Worm (Caenorhabditis elegans) whole organism, L1 larva: ENCODE results near the gene nlp-46.

Source experiments
- C04F5.9 ChIP-seq: sonication (generic microtip); optimal IDR thresholded peaks from 2 replicates; lab custom pipeline; 2016; ENCODE audit warnings: missing genetic modification characterization, missing compliant biosample characterization
- C34B4.2 ChIP-seq: sonication (generic microtip); optimal IDR thresholded peaks from 2 replicates; lab custom pipeline; 2017; ENCODE audit warnings: mild to moderate bottlenecking, missing genetic modification characterization, missing compliant biosample characterization
- F16B12.6 ChIP-seq: fragments of 150-350 bp; optimal IDR thresholded peaks from 2 replicates; lab custom pipeline; 2014; ENCODE audit warnings: missing biosample characterization, missing genetic modification characterization
- aha-1 ChIP-seq: fragments of 150-350 bp; optimal IDR thresholded peaks from 2 replicates; lab custom pipeline; 2014; ENCODE audit warnings: missing biosample characterization, missing genetic modification characterization
- aly-2 ChIP-seq: fragments of 150-350 bp; optimal IDR thresholded peaks from 2 replicates; lab custom pipeline; 2014; ENCODE audit warnings: missing biosample characterization, missing genetic modification characterization
- ama-1 ChIP-seq: fragments of 150-350 bp; optimal IDR thresholded peaks from 2 replicates; lab custom pipeline; 2014
- ceh-63 ChIP-seq: fragments of 200-800 bp; sonication (Bioruptor generic); optimal IDR thresholded peaks from 2 replicates; lab custom pipeline; 2018; ENCODE audit warnings: mild to moderate bottlenecking, missing genetic modification characterization, missing compliant biosample characterization
- ceh-8 ChIP-seq: fragments of 200-800 bp; sonication (Bioruptor generic); optimal IDR thresholded peaks from 2 replicates; lab custom pipeline; 2018; ENCODE audit warnings: mild to moderate bottlenecking, missing genetic modification characterization, moderate library complexity, missing compliant biosample characterization
- ceh-82 ChIP-seq, 3 experiments: fragments of 150-350 bp in 1 of 3; sonication (generic microtip) in 2 of 3; optimal IDR thresholded peaks; 2 replicates each; lab custom pipeline; 2014 to 2017; ENCODE audit warnings: missing biosample characterization in 3 of 3, missing genetic modification characterization in 3 of 3
- ceh-88 ChIP-seq: fragments of 200-800 bp; sonication (Bioruptor generic); IDR thresholded peaks from 2 replicates; pipeline ENCODE4 v1.3.6; 2022; ENCODE audit warnings: missing genetic modification characterization, missing compliant biosample characterization
- ceh-90 ChIP-seq: sonication (generic microtip); optimal IDR thresholded peaks from 2 replicates; lab custom pipeline; 2016; ENCODE audit warnings: missing genetic modification characterization, missing compliant biosample characterization
- ces-1 ChIP-seq: fragments of 150-350 bp; optimal IDR thresholded peaks from 2 replicates; lab custom pipeline; 2014; ENCODE audit warnings: missing biosample characterization, missing genetic modification reagents, missing genetic modification characterization
- dpl-1 ChIP-seq, 3 experiments: fragments of 150-350 bp in 2 of 3; sonication (generic microtip) in 1 of 3; optimal IDR thresholded peaks; 2 replicates each; lab custom pipeline; 2014 to 2017; ENCODE audit warnings: missing biosample characterization in 3 of 3, missing genetic modification characterization in 3 of 3, missing genetic modification reagents in 3 of 3
- efl-1 ChIP-seq, 4 experiments: fragments of 150-350 bp; optimal IDR thresholded peaks in 3 of 4; peaks in 1 of 4; 1 replicate in 1 of 4; 2 replicates in 3 of 4; lab custom pipeline; 2014; ENCODE audit warnings: missing biosample characterization in 2 of 4, missing genetic modification characterization in 2 of 4, missing genetic modification reagents in 2 of 4
- efl-3 ChIP-seq: fragments of 200-800 bp; sonication (Bioruptor generic); optimal IDR thresholded peaks from 2 replicates; lab custom pipeline; 2018; ENCODE audit warnings: mild to moderate bottlenecking, missing genetic modification characterization, missing compliant biosample characterization
- egl-13 ChIP-seq: sonication (generic microtip); optimal IDR thresholded peaks from 2 replicates; lab custom pipeline; 2016; ENCODE audit warnings: missing genotype, missing genetic modification reagents, missing genetic modification characterization, missing compliant biosample characterization
- egl-27 ChIP-seq, 2 experiments: fragments of 150-350 bp in 1 of 2; sonication (generic microtip); optimal IDR thresholded peaks; 3 replicates each; lab custom pipeline; 2017 to 2018; ENCODE audit warnings: missing biosample characterization in 2 of 2, missing genetic modification characterization in 2 of 2, missing genetic modification reagents in 2 of 2
- elt-2 ChIP-seq: sonication (generic microtip); optimal IDR thresholded peaks from 2 replicates; lab custom pipeline; 2016; ENCODE audit warnings: missing genetic modification characterization, mild to moderate bottlenecking, inconsistent platforms, missing compliant biosample characterization, missing genetic modification reagents
- elt-3 ChIP-seq, 6 experiments: fragments of 150-350 bp in 1 of 6; sonication (generic microtip); optimal IDR thresholded peaks; 2 replicates each; lab custom pipeline; 2017 to 2018; ENCODE audit warnings: missing biosample characterization in 6 of 6, missing genetic modification characterization in 6 of 6, inconsistent platforms in 1 of 6
- ets-5 ChIP-seq: fragments of 200-800 bp; sonication (Bioruptor generic); IDR thresholded peaks from 2 replicates; pipeline ENCODE4 v1.3.6; 2022; ENCODE audit warnings: missing genetic modification characterization, missing compliant biosample characterization
- fkh-4 ChIP-seq: sonication (generic microtip); optimal IDR thresholded peaks from 2 replicates; lab custom pipeline; 2016; ENCODE audit warnings: missing compliant biosample characterization, missing genetic modification characterization, borderline replicate concordance
- fkh-8 ChIP-seq: sonication (generic microtip); optimal IDR thresholded peaks from 2 replicates; lab custom pipeline; 2016; ENCODE audit warnings: mild to moderate bottlenecking, missing genetic modification characterization, missing compliant biosample characterization
- fos-1 ChIP-seq: fragments of 150-350 bp; optimal IDR thresholded peaks from 2 replicates; lab custom pipeline; 2014; ENCODE audit warnings: missing biosample characterization, missing genetic modification characterization
- hlh-17 ChIP-seq: fragments of 200-800 bp; sonication (Bioruptor generic); optimal IDR thresholded peaks from 2 replicates; lab custom pipeline; 2018; ENCODE audit warnings: missing genetic modification characterization, mild to moderate bottlenecking, missing compliant biosample characterization, moderate library complexity, borderline replicate concordance
- hlh-4 ChIP-seq: sonication (generic microtip); optimal IDR thresholded peaks from 2 replicates; lab custom pipeline; 2016; ENCODE audit warnings: mild to moderate bottlenecking, missing genetic modification characterization, missing compliant biosample characterization
- hpl-2 ChIP-seq: fragments of 150-350 bp; optimal IDR thresholded peaks from 2 replicates; lab custom pipeline; 2014; ENCODE audit warnings: missing biosample characterization, missing genetic modification reagents, missing genetic modification characterization
- isw-1 ChIP-seq: fragments of 200-800 bp; sonication (Bioruptor generic); IDR thresholded peaks from 2 replicates; pipeline ENCODE4 v1.3.6; 2022; ENCODE audit warnings: missing genetic modification characterization, missing compliant biosample characterization
- jun-1 ChIP-seq: fragments of 150-350 bp; optimal IDR thresholded peaks from 2 replicates; lab custom pipeline; 2014; ENCODE audit warnings: missing biosample characterization, missing genetic modification reagents, missing genetic modification characterization
- lin-15B ChIP-seq: fragments of 150-350 bp; sonication (generic microtip); optimal IDR thresholded peaks from 3 replicates; lab custom pipeline; 2014; ENCODE audit warnings: missing biosample characterization, missing genetic modification characterization
- lin-35 ChIP-seq, 2 experiments: fragments of 150-350 bp; optimal IDR thresholded peaks; 2 replicates each; lab custom pipeline; 2014; ENCODE audit warnings: missing biosample characterization in 2 of 2, missing genetic modification characterization in 2 of 2, missing genetic modification reagents in 2 of 2
- lin-39 ChIP-seq: fragments of 150-350 bp; optimal IDR thresholded peaks from 2 replicates; lab custom pipeline; 2014; ENCODE audit warnings: missing biosample characterization, missing genetic modification reagents, missing genetic modification characterization
- lsy-2 ChIP-seq, 2 experiments: fragments of 150-350 bp; optimal IDR thresholded peaks; 2 replicates each; lab custom pipeline; 2014; ENCODE audit warnings: missing biosample characterization in 2 of 2, missing genetic modification characterization in 2 of 2
- mab-9 ChIP-seq: fragments of 200-800 bp; sonication (Bioruptor generic); IDR thresholded peaks from 2 replicates; pipeline ENCODE4 v1.3.6; 2022; ENCODE audit warnings: missing genetic modification reagents, missing genetic modification characterization, missing compliant biosample characterization
- mdl-1 ChIP-seq, 2 experiments: fragments of 150-350 bp; optimal IDR thresholded peaks; 2 replicates each; lab custom pipeline; 2014 to 2017; ENCODE audit warnings: missing biosample characterization in 2 of 2, missing genetic modification characterization in 2 of 2, inconsistent platforms in 1 of 2
- nhr-11 ChIP-seq: fragments of 150-350 bp; optimal IDR thresholded peaks from 2 replicates; lab custom pipeline; 2014; ENCODE audit warnings: missing biosample characterization, missing genetic modification characterization
- nhr-12 ChIP-seq: sonication (generic microtip); optimal IDR thresholded peaks from 2 replicates; lab custom pipeline; 2017; ENCODE audit warnings: missing biosample characterization, missing genetic modification characterization
- nhr-19 ChIP-seq: fragments of 200-800 bp; sonication (Bioruptor generic); conservative IDR thresholded peaks from 2 replicates; pipeline ENCODE4 v1.3.6; 2022; ENCODE audit warnings: missing genetic modification characterization, missing compliant biosample characterization
- nhr-20 ChIP-seq: sonication (generic microtip); optimal IDR thresholded peaks from 2 replicates; lab custom pipeline; 2016; ENCODE audit warnings: mild to moderate bottlenecking, missing genetic modification characterization, missing compliant biosample characterization
- nhr-237 ChIP-seq: fragments of 150-350 bp; optimal IDR thresholded peaks from 2 replicates; lab custom pipeline; 2014; ENCODE audit warnings: missing biosample characterization, missing genetic modification characterization
- nhr-71 ChIP-seq: sonication (generic microtip); optimal IDR thresholded peaks from 2 replicates; lab custom pipeline; 2016; ENCODE audit warnings: mild to moderate bottlenecking, missing genetic modification characterization, moderate library complexity, missing compliant biosample characterization
- nhr-77 ChIP-seq: fragments of 150-350 bp; optimal IDR thresholded peaks from 2 replicates; lab custom pipeline; 2014; ENCODE audit warnings: missing biosample characterization, missing genetic modification characterization
- nhr-85 ChIP-seq: sonication (generic microtip); peaks from one replicate; lab custom pipeline; 2016; ENCODE audit warnings: missing genetic modification characterization, inconsistent platforms, missing compliant biosample characterization
- rnt-1 ChIP-seq: sonication (generic microtip); optimal IDR thresholded peaks from 2 replicates; lab custom pipeline; 2016; ENCODE audit warnings: mild to moderate bottlenecking, missing genetic modification characterization, moderate library complexity, missing compliant biosample characterization
- skn-1 ChIP-seq: fragments of 150-350 bp; optimal IDR thresholded peaks from 2 replicates; lab custom pipeline; 2014; ENCODE audit warnings: missing biosample characterization, missing genetic modification characterization
- snu-23 ChIP-seq: sonication (generic microtip); optimal IDR thresholded peaks from 2 replicates; lab custom pipeline; 2016; ENCODE audit warnings: missing genetic modification characterization, missing compliant biosample characterization
- sptf-1 ChIP-seq: fragments of 150-350 bp; optimal IDR thresholded peaks from 2 replicates; lab custom pipeline; 2014; ENCODE audit warnings: missing biosample characterization, missing genetic modification characterization
- tbx-2 ChIP-seq: sonication (generic microtip); optimal IDR thresholded peaks from 2 replicates; lab custom pipeline; 2016; ENCODE audit warnings: missing genetic modification characterization, missing compliant biosample characterization
- unc-86 ChIP-seq: sonication (generic microtip); optimal IDR thresholded peaks from 2 replicates; lab custom pipeline; 2016; ENCODE audit warnings: missing genetic modification characterization, missing compliant biosample characterization
- xbp-1 ChIP-seq: sonication (generic microtip); optimal IDR thresholded peaks from 2 replicates; lab custom pipeline; 2016; ENCODE audit warnings: missing genetic modification characterization, missing compliant biosample characterization
- zag-1 ChIP-seq: fragments of 150-350 bp; optimal IDR thresholded peaks from 2 replicates; lab custom pipeline; 2014; ENCODE audit warnings: missing biosample characterization, missing genetic modification characterization
- zip-4 ChIP-seq: fragments of 200-800 bp; sonication (Bioruptor generic); optimal IDR thresholded peaks from 2 replicates; lab custom pipeline; 2018; ENCODE audit warnings: mild to moderate bottlenecking, missing genetic modification characterization, moderate library complexity, missing compliant biosample characterization
- ztf-11 ChIP-seq, 2 experiments: sonication (generic microtip); optimal IDR thresholded peaks; 2 replicates each; lab custom pipeline; 2016 to 2017; ENCODE audit warnings: missing genetic modification characterization in 2 of 2, missing biosample characterization in 1 of 2, missing compliant biosample characterization in 1 of 2

nlp-46 gene

DNA sequence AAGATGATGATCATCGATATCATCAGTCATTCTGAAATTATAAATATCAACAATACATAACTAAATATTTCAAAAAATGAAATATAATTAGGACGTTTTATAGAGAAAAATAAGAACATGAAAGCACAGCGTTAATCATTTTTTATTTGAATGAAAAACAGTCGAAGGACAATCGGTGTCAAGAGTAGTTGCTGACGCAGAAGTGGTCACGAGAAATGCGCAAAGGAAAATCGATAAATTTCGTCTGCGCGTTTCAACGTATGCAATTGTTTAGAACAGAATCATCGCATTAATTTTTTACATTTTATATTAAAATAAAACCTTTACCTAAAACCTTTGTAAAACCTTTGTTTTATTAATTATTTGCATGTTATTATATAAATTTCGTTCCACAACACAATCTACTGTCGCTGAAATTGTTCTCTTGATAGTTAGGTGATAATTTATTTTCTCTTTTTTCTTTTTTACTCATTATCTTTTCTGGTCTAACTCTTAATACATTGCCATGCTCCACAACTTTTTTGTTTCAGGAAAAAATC lies 8.3 kb downstream of the nlp-46 start, which contains the start of the genes W04D2.4 and rbm-25:
W04D2.4 (minus strand) TSS at position 31 of the 539 bp plus-strand sequence.
rbm-25 (plus strand) TSS at position 489 of the 539 bp plus-strand sequence.
- TF ChIP-seq hlh-4 (no peak), efl-1 (optimal IDR thresholded peaks at IDR 0.05; lab: Kevin White, UChicago) (peak; percentile 74 to 83), efl-1 (GFP tag; optimal IDR thresholded peaks at IDR 0.05 in 1 of 2; lab: Kevin White, UChicago) (peak; percentile 78 to 98), sptf-1 (tag; lab: Kevin White, UChicago) (no peak), ama-1 (lab: Kevin White, UChicago) (peak; percentile 75), mdl-1 (tag; optimal IDR thresholded peaks at IDR 0.05; lab: Kevin White, UChicago) (peak in 1 of 2 experiments; percentile 69), aly-2 (tag; lab: Kevin White, UChicago) (peak; percentile 25), F16B12.6 (tag; lab: Kevin White, UChicago) (peak; percentile 32), elt-3 (tag; optimal IDR thresholded peaks at IDR 0.05; lab: Kevin White, UChicago) (peak in 2 of 6 experiments; percentile 56 to 73), xbp-1 (peak; percentile 85), hlh-17 (GFP tag; lab: Kevin White, UChicago) (no peak), lsy-2 (tag; optimal IDR thresholded peaks at IDR 0.05; lab: Kevin White, UChicago) (peak; percentile 87 to 93), snu-23 (GFP tag; lab: Kevin White, UChicago) (peak; percentile 90), fos-1 (tag; lab: Kevin White, UChicago) (peak; percentile 57), ceh-8 (GFP tag; lab: Kevin White, UChicago) (peak; percentile 32), nhr-12 (no peak), nhr-71 (tag; lab: Kevin White, UChicago) (peak; percentile 92), C04F5.9 (peak; percentile 41), ceh-82 (tag; optimal IDR thresholded peaks at IDR 0.05; lab: Kevin White, UChicago) (peak; percentile 63 to 77 (median 77)), ztf-11 (tag; optimal IDR thresholded peaks at IDR 0.05; lab: Kevin White, UChicago) (peak in 1 of 2 experiments; percentile 40), C34B4.2 (tag; lab: Kevin White, UChicago) (no peak), nhr-20 (tag; lab: Kevin White, UChicago) (peak; percentile 86), rnt-1 (tag; lab: Kevin White, UChicago) (peak; percentile 87), aha-1 (tag; lab: Kevin White, UChicago) (peak; percentile 23), ceh-90 (no peak), zag-1 (tag; lab: Kevin White, UChicago) (peak; percentile 28), nhr-85 (peak; percentile 90), unc-86 (tag; lab: Kevin White, UChicago) (peak; percentile 85), ces-1 (GFP tag; lab: Kevin White, UChicago) (no peak), ets-5 (GFP tag; lab: Robert Waterston, UW) (no peak), isw-1 (GFP tag; lab: Robert Waterston, UW) (peak; percentile 65), efl-3 (GFP tag; lab: Kevin White, UChicago) (no peak), elt-2 (peak; percentile 60), skn-1 (tag; lab: Kevin White, UChicago) (peak; percentile 80), nhr-11 (tag; lab: Kevin White, UChicago) (peak; percentile 50), nhr-19 (GFP tag; lab: Robert Waterston, UW) (peak; percentile 87), nhr-237 (tag; lab: Kevin White, UChicago) (peak; percentile 28), mab-9 (GFP tag; lab: Robert Waterston, UW) (0 out of 2 replicates have a peak, but pooled peaks have one; percentile 25), dpl-1 (GFP tag; optimal IDR thresholded peaks at IDR 0.05; lab: Kevin White, UChicago) (peak; percentile 68 to 81 (median 81)), fkh-8 (peak; percentile 39), lin-35 (GFP tag; optimal IDR thresholded peaks at IDR 0.05; lab: Kevin White, UChicago) (peak; percentile 76 to 85), ceh-88 (GFP tag; lab: Robert Waterston, UW) (0 out of 2 replicates have a peak, but pooled peaks have one; percentile 23), jun-1 (peak; percentile 70), egl-13 (tag; lab: Kevin White, UChicago) (peak; percentile 71), nhr-77 (tag; lab: Kevin White, UChicago) (peak; percentile 9), lin-39 (tag; lab: Kevin White, UChicago) (peak; percentile 81), tbx-2 (tag; lab: Kevin White, UChicago) (peak; percentile 87), egl-27 (tag; optimal IDR thresholded peaks at IDR 0.05; lab: Kevin White, UChicago) (no peak), lin-15B (tag; lab: Kevin White, UChicago) (peak; percentile 23), fkh-4 (peak; percentile 30), ceh-63 (GFP tag; lab: Kevin White, UChicago) (no peak), hpl-2 (no peak), zip-4 (GFP tag; lab: Kevin White, UChicago) (peak; percentile 5)
